Worm (Caenorhabditis elegans): ENCODE results near the gene F55A11.4.

ce11 chrV:11802508-11802907 lies 32.2 kb downstream of the F55A11.4 start:
- no peak for TF ChIP-seq snpc-4 (tag; optimal IDR thresholded peaks at IDR 0.05)
- TF ChIP-seq ama-1 (optimal IDR thresholded peaks at IDR 0.05), result no peak
- no peak for TF ChIP-seq nhr-76 (tag; optimal IDR thresholded peaks at IDR 0.05)
- no peak for TF ChIP-seq aly-2 (tag; optimal IDR thresholded peaks at IDR 0.05)
- no peak for TF ChIP-seq vab-15 (tag; optimal IDR thresholded peaks at IDR 0.05)

All from whole organism, L1 larva.